Fruit fly (Drosophila melanogaster): Measurements from ENCODE around the gene Srp54.

Srp54 gene

dm6 chr2L:9894871-9895364, 17.8 kb upstream of the Srp54 start, which contains the start of gene Bka (continued):
- TF ChIP-seq pho (GFP tag; optimal IDR thresholded peaks at IDR 0.05) (peak; percentile 20), CkIIα-i1 (GFP tag; IDR thresholded peaks at IDR 0.05) (no peak), CG31224 (GFP tag; IDR thresholded peaks at IDR 0.05) (0 out of 2 replicates have a peak, but pooled peaks have one; percentile 9), oc (tag; optimal IDR thresholded peaks at IDR 0.05) (peak; percentile 28), sug (tag; optimal IDR thresholded peaks at IDR 0.05) (peak; percentile 75), jigr1 (GFP tag; IDR thresholded peaks at IDR 0.05) (no peak), ro (GFP tag; IDR thresholded peaks at IDR 0.05) (no peak), Stat92E (GFP tag; optimal IDR thresholded peaks at IDR 0.05) (peak in 1 of 3 experiments; percentile 78), z (GFP tag; IDR thresholded peaks at IDR 0.05) (no peak), CG1233 (GFP tag; optimal IDR thresholded peaks at IDR 0.05) (peak; percentile 64), CG6791 (GFP tag; IDR thresholded peaks at IDR 0.05; ENCODE audit: partially characterized antibody) (peak; percentile 93), BEAF-32 (GFP tag; optimal IDR thresholded peaks at IDR 0.05) (peak; percentile 99), CG12104 (GFP tag; optimal IDR thresholded peaks at IDR 0.05) (no peak), CG34422 (GFP tag; IDR thresholded peaks at IDR 0.05) (peak; percentile 55; the same call in 1 of the 3 replicates), bsh (GFP tag; optimal IDR thresholded peaks at IDR 0.05) (peak in 1 of 2 experiments; percentile 56), Neu2 (GFP tag; optimal IDR thresholded peaks at IDR 0.05; ENCODE audit: borderline replicate concordance) (no peak), fu2 (GFP tag; optimal IDR thresholded peaks at IDR 0.05) (no peak), CG13296 (GFP tag; optimal IDR thresholded peaks at IDR 0.05) (peak; percentile 73), Fer1 (GFP tag; optimal IDR thresholded peaks at IDR 0.05) (peak; percentile 81), Jarid2 (GFP tag; optimal IDR thresholded peaks at IDR 0.05) (peak; percentile 53), pb (GFP tag; optimal IDR thresholded peaks at IDR 0.05) (no peak), CHES-1-like (GFP tag; optimal IDR thresholded peaks at IDR 0.05) (no peak), tna (GFP tag; IDR thresholded peaks at IDR 0.05; ENCODE audit: partially characterized antibody) (peak; percentile 92), YL-1 (GFP tag; optimal IDR thresholded peaks at IDR 0.05) (peak; percentile 96), trh (GFP tag; optimal IDR thresholded peaks at IDR 0.05) (no peak), gem (tag; optimal IDR thresholded peaks at IDR 0.05) (peak; percentile 49), CG17612 (GFP tag; IDR thresholded peaks at IDR 0.05) (no peak), pzg (GFP tag; optimal IDR thresholded peaks at IDR 0.05) (peak; percentile 83), CrebB (tag; optimal IDR thresholded peaks at IDR 0.05) (peak; percentile 79), Hr51 (GFP tag; optimal IDR thresholded peaks at IDR 0.05) (peak in 1 of 2 experiments; percentile 52), kah (GFP tag; optimal IDR thresholded peaks at IDR 0.05) (peak; percentile 45)

- no peak for TF ChIP-seq CG11723 (GFP tag; optimal IDR thresholded peaks at IDR 0.05)
- peak; percentile 99 for TF ChIP-seq Doc3 (GFP tag; IDR thresholded peaks at IDR 0.05; ENCODE audit: partially characterized antibody)
- peak; percentile 21 for TF ChIP-seq CG11398 (GFP tag; optimal IDR thresholded peaks at IDR 0.05)
- peak; percentile 55 for TF ChIP-seq nmo (GFP tag; optimal IDR thresholded peaks at IDR 0.05)
- TF ChIP-seq hkb (optimal IDR thresholded peaks at IDR 0.05), result no peak
- TF ChIP-seq hkb (GFP tag; IDR thresholded peaks at IDR 0.05), result peak; percentile 22; the same call in 1 of the 2 replicates
- peak; percentile 21 for TF ChIP-seq Chrac-16 (GFP tag; optimal IDR thresholded peaks at IDR 0.05)
- TF ChIP-seq bab2 (GFP tag; optimal IDR thresholded peaks at IDR 0.05), result no peak
- peak; percentile 75 for TF ChIP-seq HmgZ (tag; optimal IDR thresholded peaks at IDR 0.05)
- peak; percentile 96 for TF ChIP-seq Dref (GFP tag; IDR thresholded peaks at IDR 0.05)
- peak; percentile 97 for TF ChIP-seq tna (GFP tag; IDR thresholded peaks at IDR 0.05; ENCODE audit: partially characterized antibody)
- TF ChIP-seq Asciz (GFP tag; optimal IDR thresholded peaks at IDR 0.05), result peak; percentile 11
- peak; percentile 13 for TF ChIP-seq Nf-YB (GFP tag; optimal IDR thresholded peaks at IDR 0.05)
- TF ChIP-seq sd (tag; optimal IDR thresholded peaks at IDR 0.05), result peak; percentile 84
- TF ChIP-seq CG3163 (GFP tag; optimal IDR thresholded peaks at IDR 0.05), result peak; percentile 25
- TF ChIP-seq Dip3 (GFP tag; optimal IDR thresholded peaks at IDR 0.05), result no peak
- TF ChIP-seq Sry-δ (GFP tag; optimal IDR thresholded peaks at IDR 0.05), result peak; percentile 90
- TF ChIP-seq CG17359 (tag; optimal IDR thresholded peaks at IDR 0.05), result peak; percentile 31
- TF ChIP-seq crp (GFP tag; optimal IDR thresholded peaks at IDR 0.05), result peak in 1 of 2 experiments; percentile 61
- no peak for TF ChIP-seq CG12299 (tag; optimal IDR thresholded peaks at IDR 0.05)
These were observed 15.4 kb upstream of the Srp54 start, which contains the start of gene RpS2 for dm6 chr2L:9897296-9897695. Gene RpS2, minus strand, starts transcription at chr2L:9897552.

All from whole organism, embryonic.